Worm (Caenorhabditis elegans) whole organism, L4/young adult: ENCODE results near the gene C09E9.1.

Experiments used
- dao-5 ChIP-seq: sonication (generic microtip); optimal IDR thresholded peaks from 2 replicates; lab custom pipeline; 2016; ENCODE audit warnings: missing genotype, missing genetic modification characterization, moderate library complexity, missing compliant biosample characterization
- him-1 ChIP-seq: sonication (generic microtip); optimal IDR thresholded peaks from 2 replicates; lab custom pipeline; 2016; ENCODE audit warnings: missing genotype, missing genetic modification reagents, missing genetic modification characterization, missing compliant biosample characterization

- TF ChIP-seq him-1 (tag; lab: Kevin White, UChicago) (no peak), dao-5 (tag; lab: Kevin White, UChicago) (no peak)
These were observed 14.2 kb upstream of the C09E9.1 start for ce11 chrIV:1260474-1260873.
